Worm (Caenorhabditis elegans) whole organism, early embryonic: Measurements from ENCODE around the gene F29C12.6.

Source experiments
- F13C5.2 ChIP-seq: sonication (generic microtip); optimal IDR thresholded peaks from 2 replicates; lab custom pipeline; 2017; ENCODE audit warnings: mild to moderate bottlenecking, missing genetic modification characterization, inconsistent platforms, missing compliant biosample characterization
- aly-1 ChIP-seq: sonication (generic microtip); optimal IDR thresholded peaks from 2 replicates; lab custom pipeline; 2016; ENCODE audit warnings: missing genetic modification characterization, missing compliant biosample characterization
- ama-1 ChIP-seq: fragments of 150-350 bp; optimal IDR thresholded peaks from 2 replicates; lab custom pipeline; 2014
- ceh-36 ChIP-seq: sonication (generic microtip); optimal IDR thresholded peaks from 2 replicates; lab custom pipeline; 2016; ENCODE audit warnings: missing genetic modification characterization, inconsistent platforms, missing compliant biosample characterization
- ets-7 ChIP-seq: sonication (generic microtip); optimal IDR thresholded peaks from 2 replicates; lab custom pipeline; 2016; ENCODE audit warnings: missing genotype, missing genetic modification characterization, missing compliant biosample characterization
- flt-1 ChIP-seq: fragments of 200-800 bp; sonication (Bioruptor generic); IDR thresholded peaks from 2 replicates; pipeline ENCODE4 v1.3.6; 2022; ENCODE audit warnings: missing genetic modification characterization, missing compliant biosample characterization
- hmbx-1 ChIP-seq: sonication (generic microtip); optimal IDR thresholded peaks from 2 replicates; lab custom pipeline; 2016; ENCODE audit warnings: mild to moderate bottlenecking, missing genetic modification characterization, missing compliant biosample characterization
- hmg-4 ChIP-seq: fragments of 200-800 bp; sonication (Bioruptor generic); optimal IDR thresholded peaks from 2 replicates; lab custom pipeline; 2018; ENCODE audit warnings: mild to moderate bottlenecking, missing genetic modification characterization, missing compliant biosample characterization
- hnd-1 ChIP-seq: sonication (generic microtip); optimal IDR thresholded peaks from 2 replicates; lab custom pipeline; 2016; ENCODE audit warnings: missing genetic modification characterization, missing compliant biosample characterization
- pes-1 ChIP-seq: fragments of 200-800 bp; sonication (Bioruptor generic); IDR thresholded peaks from 2 replicates; pipeline ENCODE4 v1.3.6; 2022; ENCODE audit warnings: missing genetic modification reagents, missing genetic modification characterization, missing compliant biosample characterization
- scrt-1 ChIP-seq: fragments of 200-800 bp; sonication (Bioruptor generic); IDR thresholded peaks from 2 replicates; pipeline ENCODE4 v1.3.6; 2022; ENCODE audit warnings: missing genetic modification characterization, missing compliant biosample characterization
- sea-1 ChIP-seq: fragments of 200-800 bp; sonication (Bioruptor generic); conservative IDR thresholded peaks from 2 replicates; pipeline ENCODE4 v1.3.6; 2022; ENCODE audit warnings: missing genetic modification characterization, missing compliant biosample characterization
- tbx-11 ChIP-seq: fragments of 200-800 bp; sonication (Bioruptor generic); IDR thresholded peaks from 2 replicates; pipeline ENCODE4 v1.3.6; 2022; ENCODE audit warnings: missing genetic modification characterization, missing compliant biosample characterization
- tra-4 ChIP-seq: sonication (generic microtip); optimal IDR thresholded peaks from 2 replicates; lab custom pipeline; 2017; ENCODE audit warnings: missing genetic modification characterization, missing compliant biosample characterization

- TF ChIP-seq scrt-1 (GFP tag; lab: Robert Waterston, UW) (no peak), ceh-36 (no peak), ets-7 (tag; lab: Kevin White, UChicago) (no peak), sea-1 (GFP tag; lab: Robert Waterston, UW) (no peak), hmg-4 (GFP tag; lab: Kevin White, UChicago) (no peak), flt-1 (GFP tag; lab: Robert Waterston, UW) (no peak), tbx-11 (no peak), ama-1 (lab: Kevin White, UChicago) (no peak), F13C5.2 (no peak), tra-4 (tag; lab: Kevin White, UChicago) (no peak), hmbx-1 (tag; lab: Kevin White, UChicago) (no peak), hnd-1 (tag; lab: Kevin White, UChicago) (no peak), aly-1 (tag; lab: Kevin White, UChicago) (no peak), pes-1 (GFP tag; lab: Robert Waterston, UW) (no peak)
Measured at ce11 chrII:13091123-13091522, 38.6 kb upstream of the F29C12.6 start, which contains the start of gene Y81G3A.4.
